Fruit fly (Drosophila melanogaster): ENCODE results near the gene SpdS.

The SpdS gene

DNA sequence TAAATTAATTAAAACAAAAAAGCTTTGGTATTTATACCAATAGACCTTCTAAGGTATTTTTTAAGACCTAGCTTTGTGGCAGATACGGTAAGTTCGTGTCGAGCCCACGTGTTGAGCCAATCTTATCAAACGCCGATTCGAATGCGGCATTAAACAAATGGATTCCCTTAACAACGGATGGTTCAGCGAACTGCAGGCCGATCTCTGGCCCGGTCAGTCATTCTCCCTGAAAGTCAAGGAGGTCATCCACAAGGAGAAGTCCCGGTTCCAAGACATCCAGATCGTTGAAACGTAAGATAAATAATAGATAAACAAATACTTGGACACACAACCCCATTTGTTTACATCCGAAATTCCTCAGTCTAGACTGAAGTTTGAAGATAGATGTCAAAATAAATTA lies at the start of gene SpdS:
Gene SpdS, plus strand, starts transcription at position 78 of the 400 bp plus-strand sequence.
- TF ChIP-seq Ets98B (GFP tag; IDR thresholded peaks at IDR 0.05) (no peak), Pif1B (GFP tag; optimal IDR thresholded peaks at IDR 0.05) (no peak)

- TF ChIP-seq CG13204 (GFP tag; optimal IDR thresholded peaks at IDR 0.05) (no peak), CG14655 (GFP tag; optimal IDR thresholded peaks at IDR 0.05) (no peak), CG34367 (tag; optimal IDR thresholded peaks at IDR 0.05) (no peak), Pif1B (GFP tag; optimal IDR thresholded peaks at IDR 0.05) (no peak), rn (GFP tag; IDR thresholded peaks at IDR 0.05) (no peak), CG10348 (GFP tag; IDR thresholded peaks at IDR 0.05) (no peak), CG12605 (GFP tag; IDR thresholded peaks at IDR 0.05) (no peak), gl (tag; optimal IDR thresholded peaks at IDR 0.05) (no peak), CG32121 (GFP tag; IDR thresholded peaks at IDR 0.05) (no peak; the same call in 1 of the 2 replicates), Ets98B (GFP tag; IDR thresholded peaks at IDR 0.05) (no peak), CG4496 (GFP tag; IDR thresholded peaks at IDR 0.05) (no peak), Snoo (tag; optimal IDR thresholded peaks at IDR 0.05) (no peak), Pif1A (GFP tag; optimal IDR thresholded peaks at IDR 0.05) (no peak), CG9948 (tag; optimal IDR thresholded peaks at IDR 0.05) (no peak), CG15710 (tag; optimal IDR thresholded peaks at IDR 0.05) (no peak), CG8159 (tag; optimal IDR thresholded peaks at IDR 0.05) (no peak), CG17806 (tag; optimal IDR thresholded peaks at IDR 0.05) (no peak), EcR (GFP tag; optimal IDR thresholded peaks at IDR 0.05) (no peak), CG8301 (tag; optimal IDR thresholded peaks at IDR 0.05) (no peak), fd96Ca (GFP tag; IDR thresholded peaks at IDR 0.05) (no peak)
These were observed 49.5 kb upstream of the SpdS start for dm6 chr3R:9581973-9582372.

- TF ChIP-seq EcR (GFP tag; optimal IDR thresholded peaks at IDR 0.05): no peak
- no peak for TF ChIP-seq CG8159 (tag; optimal IDR thresholded peaks at IDR 0.05)
- TF ChIP-seq CG15710 (tag; optimal IDR thresholded peaks at IDR 0.05): no peak
These were observed 48.3 kb upstream of the SpdS start, which contains the start of gene CG33654 for dm6 chr3R:9583122-9583521. Gene CG33654 (minus strand): TSS chr3R:9583222.

- TF ChIP-seq CG12605 (GFP tag; IDR thresholded peaks at IDR 0.05) (no peak), CG17806 (tag; optimal IDR thresholded peaks at IDR 0.05) (no peak), CG9948 (tag; optimal IDR thresholded peaks at IDR 0.05) (no peak), CG10348 (GFP tag; IDR thresholded peaks at IDR 0.05) (0 out of 2 replicates have a peak, but pooled peaks have one; percentile 20), CG4496 (GFP tag; IDR thresholded peaks at IDR 0.05) (peak; percentile 64; the same call in 2 of the 3 replicates), CG8301 (tag; optimal IDR thresholded peaks at IDR 0.05) (no peak), CG13204 (GFP tag; optimal IDR thresholded peaks at IDR 0.05) (no peak), CG8159 (tag; optimal IDR thresholded peaks at IDR 0.05) (no peak), Pif1B (GFP tag; optimal IDR thresholded peaks at IDR 0.05) (no peak), gl (tag; optimal IDR thresholded peaks at IDR 0.05) (no peak), CG14655 (GFP tag; optimal IDR thresholded peaks at IDR 0.05) (no peak), EcR (GFP tag; optimal IDR thresholded peaks at IDR 0.05) (no peak), D1 (tag; optimal IDR thresholded peaks at IDR 0.05) (no peak), CG32121 (GFP tag; IDR thresholded peaks at IDR 0.05) (peak; percentile 35; the same call in 1 of the 2 replicates), Pif1A (GFP tag; optimal IDR thresholded peaks at IDR 0.05) (no peak), Snoo (tag; optimal IDR thresholded peaks at IDR 0.05) (no peak), CG15710 (tag; optimal IDR thresholded peaks at IDR 0.05) (peak; percentile 6), Ets98B (GFP tag; IDR thresholded peaks at IDR 0.05) (peak; percentile 54), fd96Ca (GFP tag; IDR thresholded peaks at IDR 0.05) (peak; percentile 71; the same call in 2 of the 3 replicates), CG34367 (tag; optimal IDR thresholded peaks at IDR 0.05) (peak; percentile 10), rn (GFP tag; IDR thresholded peaks at IDR 0.05) (no peak)
These were observed 44.7 kb upstream of the SpdS start, which contains the start of gene P58IPK for dm6 chr3R:9586663-9587248. Gene P58IPK (plus strand): TSS chr3R:9586942.

DNA sequence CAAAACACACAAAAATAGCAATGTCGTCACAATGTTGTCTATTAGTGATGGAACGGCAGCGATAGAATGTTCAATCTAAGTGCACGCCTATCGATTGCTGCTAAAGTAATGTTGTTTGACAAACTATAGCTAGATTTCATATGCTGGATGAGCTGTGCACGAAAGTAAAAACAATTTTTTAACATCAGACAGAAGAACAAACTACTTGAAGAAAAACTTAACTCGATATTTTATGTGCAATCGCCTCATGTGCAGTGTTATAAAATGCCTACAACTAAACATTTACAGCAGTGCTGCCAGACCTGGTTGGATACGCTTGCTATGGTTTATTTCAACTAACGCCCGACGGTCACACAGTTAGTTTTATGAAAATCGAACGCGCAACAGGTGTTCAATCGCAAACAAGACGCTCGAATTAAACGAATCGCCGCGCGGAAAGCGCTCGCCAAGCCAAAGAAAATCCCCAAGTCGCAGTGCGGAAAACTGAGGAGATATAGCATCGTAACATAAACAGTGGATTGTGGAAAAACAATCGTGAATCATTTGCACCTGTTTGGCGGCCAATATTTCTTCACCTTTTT lies 40.4 kb upstream of the SpdS start, which contains the start of the genes bocks and CG8312:
Gene bocks, minus strand, starts transcription at position 51 of the 581 bp plus-strand sequence.
Gene CG8312, plus strand, starts transcription at position 358 of the 581 bp plus-strand sequence.
- TF ChIP-seq CG8159 (tag; optimal IDR thresholded peaks at IDR 0.05): no peak
- TF ChIP-seq CG15710 (tag; optimal IDR thresholded peaks at IDR 0.05): peak; percentile 3

DNA sequence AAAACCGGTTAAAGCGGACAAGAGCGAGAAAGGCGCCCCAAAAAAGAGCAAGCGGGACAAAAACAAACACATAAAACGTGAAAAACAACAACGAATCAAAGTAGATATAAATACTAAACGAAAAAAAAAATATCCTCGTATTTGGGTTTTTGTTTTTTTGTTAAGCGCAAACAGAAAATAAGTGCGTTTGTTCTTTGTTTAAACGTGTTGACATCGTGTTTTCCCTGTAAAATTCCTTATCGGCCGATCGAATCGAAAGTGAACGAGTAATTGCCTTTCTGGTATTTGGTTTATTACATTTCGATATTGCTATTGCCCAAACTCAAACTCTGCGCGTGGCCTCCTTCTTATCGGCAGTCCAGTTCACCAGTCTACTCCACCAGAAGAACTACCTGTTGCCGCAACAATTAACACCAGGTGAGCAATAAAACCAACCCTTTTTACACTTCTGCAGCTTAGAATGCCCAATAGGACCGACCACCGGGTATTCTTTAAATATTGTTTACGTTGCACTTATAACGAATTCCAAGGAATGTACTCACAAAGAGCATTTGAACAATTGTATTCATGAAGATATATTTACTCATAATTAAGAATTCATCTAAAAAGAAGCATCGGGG lies 39.6 kb upstream of the SpdS start:
- no peak for TF ChIP-seq CG4496 (GFP tag; IDR thresholded peaks at IDR 0.05)
- TF ChIP-seq CG8159 (tag; optimal IDR thresholded peaks at IDR 0.05): no peak
- TF ChIP-seq Ets98B (GFP tag; IDR thresholded peaks at IDR 0.05): no peak
- TF ChIP-seq CG14655 (GFP tag; optimal IDR thresholded peaks at IDR 0.05): no peak
- TF ChIP-seq EcR (GFP tag; optimal IDR thresholded peaks at IDR 0.05): no peak
- no peak for TF ChIP-seq Pif1A (GFP tag; optimal IDR thresholded peaks at IDR 0.05)
